Worm (Caenorhabditis elegans) whole organism, L1 larva: ENCODE measurements around the gene srx-3.

Experiments
- aly-2 ChIP-seq: fragments of 150-350 bp; optimal IDR thresholded peaks from 2 replicates; lab custom pipeline; 2014; ENCODE audit warnings: missing biosample characterization, missing genetic modification characterization
- ces-1 ChIP-seq: fragments of 150-350 bp; optimal IDR thresholded peaks from 2 replicates; lab custom pipeline; 2014; ENCODE audit warnings: missing biosample characterization, missing genetic modification reagents, missing genetic modification characterization
- efl-3 ChIP-seq: fragments of 200-800 bp; sonication (Bioruptor generic); optimal IDR thresholded peaks from 2 replicates; lab custom pipeline; 2018; ENCODE audit warnings: mild to moderate bottlenecking, missing genetic modification characterization, missing compliant biosample characterization
- ets-5 ChIP-seq: fragments of 200-800 bp; sonication (Bioruptor generic); IDR thresholded peaks from 2 replicates; pipeline ENCODE4 v1.3.6; 2022; ENCODE audit warnings: missing genetic modification characterization, missing compliant biosample characterization
- fkh-4 ChIP-seq: sonication (generic microtip); optimal IDR thresholded peaks from 2 replicates; lab custom pipeline; 2016; ENCODE audit warnings: missing compliant biosample characterization, missing genetic modification characterization, borderline replicate concordance
- hlh-17 ChIP-seq: fragments of 200-800 bp; sonication (Bioruptor generic); optimal IDR thresholded peaks from 2 replicates; lab custom pipeline; 2018; ENCODE audit warnings: missing genetic modification characterization, mild to moderate bottlenecking, missing compliant biosample characterization, moderate library complexity, borderline replicate concordance
- lin-13 ChIP-seq: fragments of 150-350 bp; optimal IDR thresholded peaks from 2 replicates; lab custom pipeline; 2014; ENCODE audit warnings: missing biosample characterization, missing genetic modification reagents, missing genetic modification characterization
- lin-15B ChIP-seq: fragments of 150-350 bp; sonication (generic microtip); optimal IDR thresholded peaks from 3 replicates; lab custom pipeline; 2014; ENCODE audit warnings: missing biosample characterization, missing genetic modification characterization
- lin-35 ChIP-seq, 2 experiments: fragments of 150-350 bp; optimal IDR thresholded peaks; 2 replicates each; lab custom pipeline; 2014; ENCODE audit warnings: missing biosample characterization in 2 of 2, missing genetic modification characterization in 2 of 2, missing genetic modification reagents in 2 of 2
- lin-39 ChIP-seq: fragments of 150-350 bp; optimal IDR thresholded peaks from 2 replicates; lab custom pipeline; 2014; ENCODE audit warnings: missing biosample characterization, missing genetic modification reagents, missing genetic modification characterization
- mep-1 ChIP-seq: fragments of 150-350 bp; optimal IDR thresholded peaks from 2 replicates; lab custom pipeline; 2014; ENCODE audit warnings: missing biosample characterization, missing genetic modification characterization
- nhr-12 ChIP-seq: sonication (generic microtip); optimal IDR thresholded peaks from 2 replicates; lab custom pipeline; 2017; ENCODE audit warnings: missing biosample characterization, missing genetic modification characterization
- nhr-19 ChIP-seq: fragments of 200-800 bp; sonication (Bioruptor generic); conservative IDR thresholded peaks from 2 replicates; pipeline ENCODE4 v1.3.6; 2022; ENCODE audit warnings: missing genetic modification characterization, missing compliant biosample characterization
- nhr-47 ChIP-seq: sonication (generic microtip); optimal IDR thresholded peaks from 2 replicates; lab custom pipeline; 2016; ENCODE audit warnings: mild to moderate bottlenecking, missing genetic modification characterization, moderate library complexity, missing compliant biosample characterization
- nhr-84 ChIP-seq: sonication (generic microtip); optimal IDR thresholded peaks from 2 replicates; lab custom pipeline; 2017; ENCODE audit warnings: missing biosample characterization, missing genetic modification characterization
- nhr-85 ChIP-seq: sonication (generic microtip); peaks from one replicate; lab custom pipeline; 2016; ENCODE audit warnings: missing genetic modification characterization, inconsistent platforms, missing compliant biosample characterization
- nhr-90 ChIP-seq: sonication (generic microtip); optimal IDR thresholded peaks from 2 replicates; lab custom pipeline; 2016; ENCODE audit warnings: mild to moderate bottlenecking, missing genetic modification characterization, missing compliant biosample characterization; ENCODE audit not compliant: poor library complexity
- pag-3 ChIP-seq: sonication (generic microtip); optimal IDR thresholded peaks from 2 replicates; lab custom pipeline; 2017; ENCODE audit warnings: missing genetic modification characterization, mild to moderate bottlenecking, missing compliant biosample characterization, antibody characterized with exemption, borderline replicate concordance; ENCODE audit not compliant: insufficient read depth
- swsn-7 ChIP-seq: sonication (generic microtip); optimal IDR thresholded peaks from 2 replicates; lab custom pipeline; 2016; ENCODE audit warnings: missing genetic modification characterization, missing compliant biosample characterization

The srx-3 gene

ce11 chrV:9056253-9056652 lies 50.9 kb downstream of the srx-3 start, which contains the start of gene C25E10.10:
Gene C25E10.10 (minus strand): TSS chrV:9056353.
- no peak for TF ChIP-seq pag-3 (tag; lab: Kevin White, UChicago)
- TF ChIP-seq mep-1 (tag; lab: Kevin White, UChicago): no peak
- no peak for TF ChIP-seq efl-3
- no peak for TF ChIP-seq swsn-7
- TF ChIP-seq nhr-47 (tag; lab: Kevin White, UChicago): no peak
- no peak for TF ChIP-seq nhr-19
- TF ChIP-seq hlh-17: no peak
- TF ChIP-seq ets-5 (GFP tag; lab: Robert Waterston, UW): no peak
- no peak for TF ChIP-seq fkh-4
- no peak for TF ChIP-seq nhr-84 (tag; lab: Kevin White, UChicago)
- TF ChIP-seq nhr-85 (tag; lab: Kevin White, UChicago): no peak
- TF ChIP-seq lin-15B: no peak
- TF ChIP-seq nhr-90 (tag; lab: Kevin White, UChicago): no peak
- TF ChIP-seq lin-13 (GFP tag; lab: Kevin White, UChicago): no peak
- TF ChIP-seq lin-39 (tag; lab: Kevin White, UChicago): no peak
- no peak for TF ChIP-seq lin-35 (GFP tag; optimal IDR thresholded peaks at IDR 0.05; lab: Kevin White, UChicago)
- TF ChIP-seq aly-2: no peak
- no peak for TF ChIP-seq nhr-12 (tag; lab: Kevin White, UChicago)
- TF ChIP-seq ces-1: no peak
- TF ChIP-seq, all 84 proteins: peak for 0
